Worm (Caenorhabditis elegans) whole organism, young adult: ENCODE data around the gene M03D4.3.

Experiments used
- B0261.1 ChIP-seq: sonication (generic microtip); optimal IDR thresholded peaks from 2 replicates; lab custom pipeline; 2016; ENCODE audit warnings: mild to moderate bottlenecking, missing genetic modification characterization, moderate library complexity, missing compliant biosample characterization
- B0336.3 ChIP-seq: fragments of 200-800 bp; sonication (Bioruptor generic); IDR thresholded peaks from 2 replicates; pipeline ENCODE4 v1.3.6; 2022; ENCODE audit warnings: missing genetic modification characterization, missing compliant biosample characterization
- C06A6.2 ChIP-seq: fragments of 200-800 bp; sonication (Bioruptor generic); conservative IDR thresholded peaks from 2 replicates; pipeline ENCODE4 v1.3.6; 2022; ENCODE audit warnings: missing genetic modification characterization, missing compliant biosample characterization
- C17E4.6 ChIP-seq: fragments of 200-800 bp; sonication (Bioruptor generic); IDR thresholded peaks from 2 replicates; pipeline ENCODE4 v1.3.6; 2022; ENCODE audit warnings: missing genetic modification reagents, missing genetic modification characterization, missing compliant biosample characterization
- D2030.7 ChIP-seq: fragments of 200-800 bp; sonication (Bioruptor generic); IDR thresholded peaks from 2 replicates; pipeline ENCODE4 v1.3.6; 2022; ENCODE audit warnings: missing genetic modification reagents, missing genetic modification characterization, missing compliant biosample characterization
- F10E7.11 ChIP-seq: sonication (generic microtip); optimal IDR thresholded peaks from 2 replicates; lab custom pipeline; 2017; ENCODE audit warnings: mild to moderate bottlenecking, missing genetic modification characterization, moderate library complexity, missing compliant biosample characterization
- F22D6.2 ChIP-seq: sonication (generic microtip); optimal IDR thresholded peaks from 2 replicates; lab custom pipeline; 2016; ENCODE audit warnings: mild to moderate bottlenecking, missing genetic modification characterization, missing compliant biosample characterization
- F23B12.7 ChIP-seq: sonication (generic microtip); optimal IDR thresholded peaks from 2 replicates; lab custom pipeline; 2017; ENCODE audit warnings: missing genetic modification characterization, mild to moderate bottlenecking, missing compliant biosample characterization, antibody characterized with exemption, moderate library complexity; ENCODE audit not compliant: insufficient read depth
- F55B11.4 ChIP-seq: sonication (generic microtip); optimal IDR thresholded peaks from 2 replicates; lab custom pipeline; 2016; ENCODE audit warnings: missing compliant biosample characterization, missing genetic modification characterization, borderline replicate concordance; ENCODE audit not compliant: insufficient read depth
- Y79H2A.3 ChIP-seq: fragments of 200-800 bp; sonication (Bioruptor generic); conservative IDR thresholded peaks from 2 replicates; pipeline ENCODE4 v1.3.6; 2022; ENCODE audit warnings: missing genetic modification reagents, missing genetic modification characterization, missing compliant biosample characterization
- Y95B8A.8 ChIP-seq: fragments of 200-800 bp; sonication (Bioruptor generic); IDR thresholded peaks from 2 replicates; pipeline ENCODE4 v1.3.6; 2022; ENCODE audit warnings: missing genetic modification reagents, missing genetic modification characterization, missing compliant biosample characterization
- ama-1 ChIP-seq, 3 experiments: fragments of 150-350 bp in 1 of 3; sonication (generic microtip) in 2 of 3; optimal IDR thresholded peaks; 2 replicates each; lab custom pipeline; 2014 to 2018; ENCODE audit warnings: missing biosample characterization in 2 of 3, missing genetic modification characterization in 2 of 3, missing genetic modification reagents in 2 of 3
- attf-3 ChIP-seq: fragments of 200-800 bp; sonication (Bioruptor generic); conservative IDR thresholded peaks from 2 replicates; pipeline ENCODE4 v1.3.6; 2022; ENCODE audit warnings: missing genetic modification reagents, missing genetic modification characterization, missing compliant biosample characterization
- attf-6 ChIP-seq: fragments of 200-800 bp; sonication (Bioruptor generic); IDR thresholded peaks from 2 replicates; pipeline ENCODE4 v1.3.6; 2022; ENCODE audit warnings: missing genetic modification reagents, missing genetic modification characterization, missing compliant biosample characterization
- cebp-2 ChIP-seq: fragments of 200-800 bp; sonication (Bioruptor generic); IDR thresholded peaks from 2 replicates; pipeline ENCODE4 v1.3.6; 2022; ENCODE audit warnings: missing genetic modification characterization, missing compliant biosample characterization
- dox-1 ChIP-seq: fragments of 200-800 bp; sonication (Bioruptor generic); IDR thresholded peaks from 2 replicates; pipeline ENCODE4 v1.3.6; 2022; ENCODE audit warnings: missing genetic modification reagents, missing genetic modification characterization, missing compliant biosample characterization
- efl-1 ChIP-seq: fragments of 150-350 bp; optimal IDR thresholded peaks from 2 replicates; lab custom pipeline; 2014; ENCODE audit warnings: missing biosample characterization, missing genetic modification reagents, missing genetic modification characterization
- egl-18 ChIP-seq: fragments of 200-800 bp; sonication (Bioruptor generic); IDR thresholded peaks from 2 replicates; pipeline ENCODE4 v1.3.6; 2022; ENCODE audit warnings: missing genetic modification reagents, missing genetic modification characterization, missing compliant biosample characterization
- egrh-3 ChIP-seq: fragments of 200-800 bp; sonication (Bioruptor generic); IDR thresholded peaks from 2 replicates; pipeline ENCODE4 v1.3.6; 2022; ENCODE audit warnings: missing genetic modification reagents, missing genetic modification characterization, missing compliant biosample characterization
- hmg-20 ChIP-seq: fragments of 200-800 bp; sonication (Bioruptor generic); IDR thresholded peaks from 2 replicates; pipeline ENCODE4 v1.3.6; 2022; ENCODE audit warnings: missing genetic modification reagents, missing genetic modification characterization, missing compliant biosample characterization
- hrde-1 ChIP-seq: sonication (generic microtip); optimal IDR thresholded peaks from 2 replicates; lab custom pipeline; 2016; ENCODE audit warnings: missing genetic modification characterization, mild to moderate bottlenecking, missing compliant biosample characterization, moderate library complexity, missing genotype, missing genetic modification reagents, borderline replicate concordance
- let-607 ChIP-seq, 2 experiments: fragments of 200-800 bp in 1 of 2; sonication (Bioruptor generic) in 1 of 2; sonication (generic microtip) in 1 of 2; optimal IDR thresholded peaks; 2 replicates each; lab custom pipeline; 2016 to 2018; ENCODE audit warnings: mild to moderate bottlenecking in 2 of 2, missing compliant biosample characterization in 2 of 2, missing genetic modification characterization in 2 of 2, moderate library complexity in 2 of 2, missing genotype in 1 of 2
- lsl-1 ChIP-seq: fragments of 200-800 bp; sonication (Bioruptor generic); optimal IDR thresholded peaks from 2 replicates; lab custom pipeline; 2018; ENCODE audit warnings: mild to moderate bottlenecking, missing genetic modification characterization, moderate library complexity, missing compliant biosample characterization
- madf-10 ChIP-seq: sonication (generic microtip); optimal IDR thresholded peaks from 2 replicates; lab custom pipeline; 2016; ENCODE audit warnings: mild to moderate bottlenecking, missing genetic modification characterization, missing compliant biosample characterization
- mel-28 ChIP-seq: sonication (generic microtip); optimal IDR thresholded peaks from 2 replicates; lab custom pipeline; 2016; ENCODE audit warnings: borderline replicate concordance, mild to moderate bottlenecking, missing genetic modification characterization, missing compliant biosample characterization
- nfya-1 ChIP-seq: sonication (generic microtip); optimal IDR thresholded peaks from 2 replicates; lab custom pipeline; 2017; ENCODE audit warnings: antibody characterized with exemption, missing compliant biosample characterization, missing genetic modification characterization, borderline replicate concordance; ENCODE audit not compliant: insufficient read depth
- nhr-120 ChIP-seq: fragments of 200-800 bp; sonication (Bioruptor generic); IDR thresholded peaks from 2 replicates; pipeline ENCODE4 v1.3.6; 2022; ENCODE audit warnings: missing genetic modification characterization, missing compliant biosample characterization
- nhr-27 ChIP-seq: fragments of 200-800 bp; sonication (Bioruptor generic); optimal IDR thresholded peaks from 2 replicates; lab custom pipeline; 2018; ENCODE audit warnings: mild to moderate bottlenecking, missing genetic modification characterization, moderate library complexity, missing compliant biosample characterization
- nhr-80 ChIP-seq: sonication (generic microtip); optimal IDR thresholded peaks from 2 replicates; lab custom pipeline; 2016; ENCODE audit warnings: missing genetic modification characterization, missing compliant biosample characterization
- nhr-90 ChIP-seq: sonication (generic microtip); optimal IDR thresholded peaks from 2 replicates; lab custom pipeline; 2016; ENCODE audit warnings: missing genotype, mild to moderate bottlenecking, missing genetic modification characterization, missing compliant biosample characterization
- pbrm-1 ChIP-seq: fragments of 200-800 bp; sonication (Bioruptor generic); IDR thresholded peaks from 2 replicates; pipeline ENCODE4 v1.3.6; 2022; ENCODE audit warnings: missing genetic modification reagents, missing genetic modification characterization, missing compliant biosample characterization
- rec-8 ChIP-seq, 2 experiments: sonication (generic microtip); optimal IDR thresholded peaks; 2 replicates each; lab custom pipeline; 2016; ENCODE audit warnings: mild to moderate bottlenecking in 2 of 2, missing genetic modification characterization in 2 of 2, missing genetic modification reagents in 2 of 2, missing genotype in 2 of 2, missing biosample characterization in 1 of 2, missing compliant biosample characterization in 1 of 2, moderate library complexity in 1 of 2
- repo-1 ChIP-seq: sonication (generic microtip); optimal IDR thresholded peaks from 2 replicates; lab custom pipeline; 2017; ENCODE audit warnings: mild to moderate bottlenecking, missing genetic modification characterization, missing compliant biosample characterization
- rpc-1 ChIP-seq, 2 experiments: fragments of 150-350 bp in 1 of 2; sonication (generic microtip) in 1 of 2; optimal IDR thresholded peaks; 2 replicates each; lab custom pipeline; 2014 to 2018; ENCODE audit warnings: missing biosample characterization in 1 of 2, missing genetic modification characterization in 1 of 2, missing genetic modification reagents in 1 of 2, missing genotype in 1 of 2
- sea-2 ChIP-seq: fragments of 200-800 bp; sonication (Bioruptor generic); IDR thresholded peaks from 2 replicates; pipeline ENCODE4 v1.3.6; 2022; ENCODE audit warnings: missing genetic modification characterization, missing compliant biosample characterization
- snpc-1.3 ChIP-seq: sonication (generic microtip); optimal IDR thresholded peaks from 2 replicates; lab custom pipeline; 2017; ENCODE audit warnings: missing genetic modification characterization, mild to moderate bottlenecking, missing compliant biosample characterization, antibody characterized with exemption, moderate library complexity, missing genotype, missing genetic modification reagents; ENCODE audit not compliant: insufficient read depth
- snpc-4 ChIP-seq, 5 experiments: fragments of 150-350 bp in 1 of 5; sonication (generic microtip) in 4 of 5; optimal IDR thresholded peaks; 2 replicates each; lab custom pipeline; 2014 to 2018; ENCODE audit warnings: missing genetic modification characterization in 5 of 5, missing biosample characterization in 3 of 5, antibody characterized with exemption in 2 of 5, mild to moderate bottlenecking in 2 of 5, missing compliant biosample characterization in 2 of 5, missing genotype in 2 of 5, moderate library complexity in 2 of 5, missing genetic modification reagents in 1 of 5
- somi-1 ChIP-seq: fragments of 200-800 bp; sonication (Bioruptor generic); optimal IDR thresholded peaks from 2 replicates; lab custom pipeline; 2018; ENCODE audit warnings: mild to moderate bottlenecking, missing genetic modification characterization, missing compliant biosample characterization
- tlf-1 ChIP-seq: fragments of 200-800 bp; sonication (Bioruptor generic); optimal IDR thresholded peaks from 2 replicates; lab custom pipeline; 2018; ENCODE audit warnings: mild to moderate bottlenecking, missing genetic modification characterization, missing compliant biosample characterization
- zim-3 ChIP-seq: sonication (generic microtip); optimal IDR thresholded peaks from 2 replicates; lab custom pipeline; 2017; ENCODE audit warnings: mild to moderate bottlenecking, missing genetic modification characterization, moderate library complexity, missing compliant biosample characterization
- ztf-28 ChIP-seq: fragments of 200-800 bp; sonication (Bioruptor generic); IDR thresholded peaks from 2 replicates; pipeline ENCODE4 v1.3.6; 2022; ENCODE audit warnings: missing genetic modification reagents, missing genetic modification characterization, missing compliant biosample characterization
- ztf-3 ChIP-seq: fragments of 200-800 bp; sonication (Bioruptor generic); optimal IDR thresholded peaks from 2 replicates; lab custom pipeline; 2018; ENCODE audit warnings: mild to moderate bottlenecking, missing genetic modification characterization, missing compliant biosample characterization
- ztf-6 ChIP-seq: fragments of 200-800 bp; sonication (Bioruptor generic); IDR thresholded peaks from 2 replicates; pipeline ENCODE4 v1.3.6; 2022; ENCODE audit warnings: missing genetic modification reagents, missing genetic modification characterization, missing compliant biosample characterization

M03D4.3 gene

DNA sequence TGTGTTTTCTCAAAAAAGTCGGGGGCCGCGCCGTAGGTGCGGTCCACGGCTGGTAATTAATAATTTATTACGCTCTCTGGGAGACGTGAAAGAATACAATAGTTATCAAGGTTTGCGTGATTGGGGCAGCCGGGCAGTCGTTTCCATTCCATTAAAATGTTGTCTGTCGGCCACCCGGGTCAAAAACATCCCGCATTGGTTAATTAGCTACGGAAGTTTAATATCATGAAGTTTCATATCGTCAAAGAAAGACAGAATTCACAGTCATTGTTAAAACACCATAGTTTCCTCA lies 17.9 kb downstream of the M03D4.3 start:
- TF ChIP-seq nfya-1 (tag; lab: Kevin White, UChicago) (no peak), snpc-4 (GFP tag; optimal IDR thresholded peaks at IDR 0.05; lab: Kevin White, UChicago) (no peak), snpc-4 (tag; optimal IDR thresholded peaks at IDR 0.05; lab: Kevin White, UChicago) (peak in 1 of 4 experiments; percentile 82), efl-1 (no peak), B0336.3 (GFP tag; lab: Robert Waterston, UW) (no peak), attf-6 (no peak)

ce11 chrIV:6093477-6094314 lies 18.5 kb downstream of the M03D4.3 start, which contains the start of gene cpi-1:
TSS of gene cpi-1 (minus strand) at chrIV:6093680.
- no peak for TF ChIP-seq F22D6.2
- TF ChIP-seq zim-3 (tag; lab: Kevin White, UChicago), result no peak
- TF ChIP-seq egrh-3 (GFP tag; lab: Robert Waterston, UW), result no peak
- no peak for TF ChIP-seq let-607 (tag; optimal IDR thresholded peaks at IDR 0.05; lab: Kevin White, UChicago)
- peak; percentile 54; the same call in 1 of the 2 replicates for TF ChIP-seq attf-6
- no peak for TF ChIP-seq hrde-1 (tag; lab: Kevin White, UChicago)
- no peak for TF ChIP-seq Y95B8A.8 (GFP tag; lab: Robert Waterston, UW)
- TF ChIP-seq ztf-28 (GFP tag; lab: Robert Waterston, UW), result no peak
- TF ChIP-seq nhr-90 (tag; lab: Kevin White, UChicago), result no peak
- TF ChIP-seq ama-1 (optimal IDR thresholded peaks at IDR 0.05; lab: Kevin White, UChicago), result no peak
- TF ChIP-seq ama-1 (GFP tag; optimal IDR thresholded peaks at IDR 0.05; lab: Kevin White, UChicago), result no peak
- no peak for TF ChIP-seq tlf-1
- TF ChIP-seq snpc-4 (GFP tag; optimal IDR thresholded peaks at IDR 0.05; lab: Kevin White, UChicago), result no peak
- peak in 3 of 4 experiments; percentile 34 to 88 (median 56) for TF ChIP-seq snpc-4 (tag; optimal IDR thresholded peaks at IDR 0.05; lab: Kevin White, UChicago)
- TF ChIP-seq ztf-3 (GFP tag; lab: Kevin White, UChicago), result no peak
- no peak for TF ChIP-seq C06A6.2
- no peak for TF ChIP-seq nhr-120 (GFP tag; lab: Robert Waterston, UW)
- TF ChIP-seq C17E4.6 (GFP tag; lab: Robert Waterston, UW), result no peak
- no peak for TF ChIP-seq somi-1 (GFP tag; lab: Kevin White, UChicago)
- TF ChIP-seq sea-2 (GFP tag; lab: Robert Waterston, UW), result no peak
- no peak for TF ChIP-seq F55B11.4 (tag; lab: Kevin White, UChicago)
- TF ChIP-seq D2030.7 (GFP tag; lab: Robert Waterston, UW), result no peak
- no peak for TF ChIP-seq Y79H2A.3 (GFP tag; lab: Robert Waterston, UW)
- no peak for TF ChIP-seq ztf-6 (GFP tag; lab: Robert Waterston, UW)
- no peak for TF ChIP-seq dox-1
- TF ChIP-seq egl-18 (GFP tag; lab: Robert Waterston, UW), result no peak
- peak; percentile 30 for TF ChIP-seq nhr-80 (tag; lab: Kevin White, UChicago)
- no peak for TF ChIP-seq lsl-1 (GFP tag; lab: Kevin White, UChicago)
- TF ChIP-seq F10E7.11 (tag; lab: Kevin White, UChicago), result no peak
- TF ChIP-seq nhr-27 (tag; lab: Kevin White, UChicago), result no peak
- TF ChIP-seq attf-3 (GFP tag; lab: Robert Waterston, UW), result no peak
- TF ChIP-seq snpc-1.3, result no peak
- TF ChIP-seq rpc-1 (optimal IDR thresholded peaks at IDR 0.05; lab: Kevin White, UChicago), result no peak
- no peak for TF ChIP-seq rpc-1 (tag; optimal IDR thresholded peaks at IDR 0.05; lab: Kevin White, UChicago)
- TF ChIP-seq B0261.1 (tag; lab: Kevin White, UChicago), result no peak
- no peak for TF ChIP-seq mel-28 (tag; lab: Kevin White, UChicago)
- no peak for TF ChIP-seq cebp-2
- no peak for TF ChIP-seq rec-8 (tag; optimal IDR thresholded peaks at IDR 0.05; lab: Kevin White, UChicago)
- TF ChIP-seq pbrm-1 (GFP tag; lab: Robert Waterston, UW), result peak; percentile 40; the same call in 1 of the 2 replicates
- no peak for TF ChIP-seq madf-10 (tag; lab: Kevin White, UChicago)
- TF ChIP-seq repo-1 (tag; lab: Kevin White, UChicago), result no peak
- TF ChIP-seq hmg-20 (GFP tag; lab: Robert Waterston, UW), result no peak
- peak; percentile 25 for TF ChIP-seq F23B12.7 (tag; lab: Kevin White, UChicago)
